Worm (Caenorhabditis elegans): ENCODE results near the gene F10C2.4.
A peak's percentile ranks its signal among the peaks of the same experiment; 100 is the strongest.

The F10C2.4 gene

ce11 chrV:12001747-12002456 is 39.5 kb upstream of the F10C2.4 start, which contains the start of gene gcy-33 (continued):
- TF ChIP-seq sem-2 (GFP tag; optimal IDR thresholded peaks at IDR 0.05), result peak; percentile 95
- peak; percentile 10 for TF ChIP-seq elt-1 (tag; optimal IDR thresholded peaks at IDR 0.05; ENCODE audit: borderline replicate concordance, insufficient read depth)
- peak; percentile 78 for TF ChIP-seq lin-13 (tag; optimal IDR thresholded peaks at IDR 0.05)
- peak; percentile 11 for TF ChIP-seq elt-3 (tag; optimal IDR thresholded peaks at IDR 0.05)
- TF ChIP-seq lsy-2 (tag; optimal IDR thresholded peaks at IDR 0.05), result peak; percentile 46
- TF ChIP-seq zip-8 (tag; optimal IDR thresholded peaks at IDR 0.05), result no peak
- peak; percentile 95 for TF ChIP-seq lin-32 (GFP tag; optimal IDR thresholded peaks at IDR 0.05)
- peak; percentile 99 for TF ChIP-seq mls-2 (tag; optimal IDR thresholded peaks at IDR 0.05)
- peak; percentile 83 for TF ChIP-seq mep-1 (tag; optimal IDR thresholded peaks at IDR 0.05)
- peak; percentile 90 for TF ChIP-seq unc-120 (tag; optimal IDR thresholded peaks at IDR 0.05; ENCODE audit: poor library complexity, severe bottlenecking)

DNA sequence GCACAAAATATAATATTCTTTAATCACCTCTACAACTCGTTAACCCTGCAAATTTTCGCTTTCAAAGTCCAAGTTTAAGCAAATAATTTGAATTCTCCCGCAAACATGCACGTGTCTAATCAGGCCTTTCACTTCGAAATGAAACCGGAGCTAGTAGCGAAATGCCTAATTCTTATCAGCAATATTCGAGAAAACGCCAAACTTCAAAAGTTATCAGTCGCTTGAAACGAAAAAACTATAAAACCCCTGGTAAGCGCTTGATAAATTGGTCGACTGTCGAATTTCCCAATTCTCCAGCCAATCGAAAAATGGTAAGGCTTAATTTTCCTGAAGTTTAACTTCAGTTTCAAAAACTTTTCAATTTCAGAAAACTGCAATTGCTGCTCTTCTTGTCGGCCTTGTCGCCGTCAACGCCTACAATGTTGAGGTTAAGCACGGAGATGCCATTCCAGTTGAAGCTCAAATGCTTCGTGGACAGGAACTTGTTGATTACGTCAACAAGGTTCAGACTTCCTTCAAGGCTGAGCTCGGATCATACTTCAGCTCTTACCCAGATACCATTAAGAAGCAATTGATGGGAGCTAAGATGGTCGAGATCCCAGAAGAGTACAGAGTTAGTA is 38.4 kb upstream of the F10C2.4 start, which contains the start of gene cpr-9:
Gene cpr-9, plus strand, starts transcription at position 188 of the 620 bp plus-strand sequence.
- no peak for TF ChIP-seq unc-62 (GFP tag; optimal IDR thresholded peaks at IDR 0.05)
- no peak for TF ChIP-seq lin-32 (GFP tag; optimal IDR thresholded peaks at IDR 0.05)
- no peak for TF ChIP-seq cnd-1 (tag; optimal IDR thresholded peaks at IDR 0.05)
- no peak for TF ChIP-seq zip-8 (tag; optimal IDR thresholded peaks at IDR 0.05)
- TF ChIP-seq mep-1 (tag; optimal IDR thresholded peaks at IDR 0.05), result no peak
- TF ChIP-seq mls-2 (tag; optimal IDR thresholded peaks at IDR 0.05), result no peak
- TF ChIP-seq ceh-83 (GFP tag; optimal IDR thresholded peaks at IDR 0.05), result no peak
- TF ChIP-seq nhr-237 (tag; optimal IDR thresholded peaks at IDR 0.05), result no peak
- no peak for TF ChIP-seq unc-120 (tag; optimal IDR thresholded peaks at IDR 0.05; ENCODE audit: poor library complexity, severe bottlenecking)
- TF ChIP-seq drap-1 (GFP tag; optimal IDR thresholded peaks at IDR 0.05), result no peak

DNA sequence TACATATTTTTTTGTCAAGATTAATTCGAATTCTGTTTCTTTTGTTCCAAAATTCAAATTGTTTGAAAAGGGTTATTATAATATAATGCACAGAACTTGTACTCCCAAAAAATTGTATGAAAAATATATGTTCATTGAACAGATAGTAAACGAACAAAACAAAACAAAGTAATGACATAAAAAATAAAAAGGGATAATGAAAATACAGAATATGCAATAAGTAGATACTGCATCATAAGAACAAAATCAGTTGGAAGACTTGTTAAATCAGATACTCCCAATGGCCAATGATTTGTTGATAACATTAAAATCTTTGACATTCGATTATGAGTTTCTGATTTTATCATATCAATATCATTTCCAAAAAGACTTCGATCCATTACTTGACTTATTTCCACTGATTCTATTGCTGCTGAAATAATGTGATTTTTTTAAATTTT is 36.8 kb upstream of the F10C2.4 start:
- TF ChIP-seq sptf-1 (tag; optimal IDR thresholded peaks at IDR 0.05) (no peak), elt-1 (tag; optimal IDR thresholded peaks at IDR 0.05; ENCODE audit: borderline replicate concordance, insufficient read depth) (no peak), nhr-28 (tag; optimal IDR thresholded peaks at IDR 0.05) (no peak), ces-1 (GFP tag; optimal IDR thresholded peaks at IDR 0.05) (no peak), unc-120 (tag; optimal IDR thresholded peaks at IDR 0.05; ENCODE audit: poor library complexity, severe bottlenecking) (no peak), unc-62 (GFP tag; optimal IDR thresholded peaks at IDR 0.05) (no peak), drap-1 (GFP tag; optimal IDR thresholded peaks at IDR 0.05) (no peak), mls-2 (tag; optimal IDR thresholded peaks at IDR 0.05) (no peak), ceh-83 (GFP tag; optimal IDR thresholded peaks at IDR 0.05) (no peak), ceh-39 (tag; optimal IDR thresholded peaks at IDR 0.05) (no peak), ham-2 (GFP tag; optimal IDR thresholded peaks at IDR 0.05) (no peak), mep-1 (tag; optimal IDR thresholded peaks at IDR 0.05) (no peak), ceh-43 (GFP tag; optimal IDR thresholded peaks at IDR 0.05) (no peak), elt-3 (tag; optimal IDR thresholded peaks at IDR 0.05) (no peak), M03D4.4 (tag; optimal IDR thresholded peaks at IDR 0.05) (no peak), unc-39 (tag; optimal IDR thresholded peaks at IDR 0.05) (no peak)

DNA sequence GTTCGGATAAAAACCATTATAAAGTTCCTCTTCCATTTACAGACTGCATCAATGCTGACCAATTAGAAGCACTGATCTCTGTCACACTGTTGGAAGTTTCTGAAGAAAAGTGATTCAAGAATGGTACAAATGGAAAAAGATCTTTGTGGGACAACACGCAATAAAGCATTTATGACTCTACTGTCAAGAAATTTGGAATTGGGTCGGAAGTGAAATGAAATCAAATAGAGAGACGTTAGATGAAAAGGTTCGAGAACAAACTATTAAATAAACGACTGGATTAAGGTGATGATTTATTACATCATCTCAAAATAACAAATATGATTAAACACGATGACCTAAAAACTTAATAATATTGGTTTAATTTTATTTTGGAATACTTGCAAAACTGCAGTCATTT is 34.9 kb upstream of the F10C2.4 start, which contains the start of gene F57F5.3:
Gene F57F5.3, minus strand, starts transcription at position 101 of the 400 bp plus-strand sequence.
- TF ChIP-seq mep-1 (tag; optimal IDR thresholded peaks at IDR 0.05) (no peak), hlh-1 (tag; optimal IDR thresholded peaks at IDR 0.05) (no peak), lin-13 (tag; optimal IDR thresholded peaks at IDR 0.05) (no peak), ceh-39 (tag; optimal IDR thresholded peaks at IDR 0.05) (no peak), ceh-83 (GFP tag; optimal IDR thresholded peaks at IDR 0.05) (no peak), nhr-28 (tag; optimal IDR thresholded peaks at IDR 0.05) (no peak), cnd-1 (tag; optimal IDR thresholded peaks at IDR 0.05) (no peak), zip-8 (tag; optimal IDR thresholded peaks at IDR 0.05) (no peak), ham-2 (GFP tag; optimal IDR thresholded peaks at IDR 0.05) (no peak), snpc-4 (tag; optimal IDR thresholded peaks at IDR 0.05) (no peak), elt-3 (tag; optimal IDR thresholded peaks at IDR 0.05) (no peak), bed-3 (GFP tag; optimal IDR thresholded peaks at IDR 0.05) (no peak), sptf-1 (tag; optimal IDR thresholded peaks at IDR 0.05) (no peak), nhr-2 (tag; optimal IDR thresholded peaks at IDR 0.05) (no peak), nhr-76 (tag; optimal IDR thresholded peaks at IDR 0.05) (no peak), lin-32 (GFP tag; optimal IDR thresholded peaks at IDR 0.05) (no peak), ztf-11 (tag; optimal IDR thresholded peaks at IDR 0.05) (no peak), nhr-237 (tag; optimal IDR thresholded peaks at IDR 0.05) (no peak), lsy-2 (tag; optimal IDR thresholded peaks at IDR 0.05) (no peak)
